Fruit fly (Drosophila melanogaster): Measurements from ENCODE around the gene Marf.
A peak's percentile ranks its signal among the peaks of the same experiment; 100 is the strongest.

Gene Marf

dm6 chrX:6353613-6353986 is 12.1 kb upstream of the Marf start (continued):
- TF ChIP-seq YL-1 (GFP tag; optimal IDR thresholded peaks at IDR 0.05), result peak; percentile 61
- peak; percentile 71 for TF ChIP-seq kah (GFP tag; optimal IDR thresholded peaks at IDR 0.05)
- TF ChIP-seq dan (GFP tag; IDR thresholded peaks at IDR 0.05), result no peak
- TF ChIP-seq sna (GFP tag; IDR thresholded peaks at IDR 0.05; ENCODE audit: partially characterized antibody), result no peak
- peak; percentile 66 for TF ChIP-seq CG1603 (tag; optimal IDR thresholded peaks at IDR 0.05)
- no peak for TF ChIP-seq HLH4C (GFP tag; IDR thresholded peaks at IDR 0.05; ENCODE audit: partially characterized antibody)
- TF ChIP-seq cas (GFP tag; IDR thresholded peaks at IDR 0.05), result 0 out of 2 replicates have a peak, but pooled peaks have one; percentile 75
- peak; percentile 77 for TF ChIP-seq Chrac-16 (GFP tag; optimal IDR thresholded peaks at IDR 0.05)
- TF ChIP-seq CG1602 (GFP tag; optimal IDR thresholded peaks at IDR 0.05), result peak; percentile 76
- TF ChIP-seq HLH3B (GFP tag; IDR thresholded peaks at IDR 0.05), result peak; percentile 86
- TF ChIP-seq CG32772 (GFP tag; IDR thresholded peaks at IDR 0.05), result peak; percentile 73
- peak; percentile 64; the same call in 1 of the 2 replicates for TF ChIP-seq rib (GFP tag; IDR thresholded peaks at IDR 0.05)
- peak in 1 of 2 experiments; percentile 81 for TF ChIP-seq Hr78 (GFP tag; optimal IDR thresholded peaks at IDR 0.05)
- peak; percentile 93 for TF ChIP-seq CG15269 (tag; optimal IDR thresholded peaks at IDR 0.05)
- TF ChIP-seq Med (GFP tag), result peak; percentile 73
- TF ChIP-seq cwo (GFP tag; optimal IDR thresholded peaks at IDR 0.05), result peak; percentile 87
- peak; percentile 79 for TF ChIP-seq Ets65A (GFP tag)
- TF ChIP-seq tx (GFP tag; optimal IDR thresholded peaks at IDR 0.05), result no peak
- TF ChIP-seq CG4730 (GFP tag; IDR thresholded peaks at IDR 0.05), result peak; percentile 70
- TF ChIP-seq CG8089 (GFP tag; optimal IDR thresholded peaks at IDR 0.05), result peak; percentile 7
- no peak for TF ChIP-seq CG10565 (GFP tag; optimal IDR thresholded peaks at IDR 0.05)
- TF ChIP-seq CG33213 (GFP tag; optimal IDR thresholded peaks at IDR 0.05), result no peak
- no peak for TF ChIP-seq Tbp (GFP tag; optimal IDR thresholded peaks at IDR 0.05)
- TF ChIP-seq CG8765 (GFP tag; IDR thresholded peaks at IDR 0.05), result peak; percentile 55
- peak; percentile 70 for TF ChIP-seq CG12071 (GFP tag; optimal IDR thresholded peaks at IDR 0.05)
- no peak for TF ChIP-seq toy (GFP tag; IDR thresholded peaks at IDR 0.05)
- TF ChIP-seq CG30431 (GFP tag; optimal IDR thresholded peaks at IDR 0.05), result peak; percentile 66
- peak; percentile 65 for TF ChIP-seq CG30020 (tag; optimal IDR thresholded peaks at IDR 0.05)
- TF ChIP-seq Oli (tag; optimal IDR thresholded peaks at IDR 0.05), result peak; percentile 90
- TF ChIP-seq caup (GFP tag; optimal IDR thresholded peaks at IDR 0.05; ENCODE audit: severe bottlenecking), result peak; percentile 86
- peak in 1 of 2 experiments; percentile 54 for TF ChIP-seq Pdp1 (GFP tag; optimal IDR thresholded peaks at IDR 0.05)
- peak; percentile 78 for TF ChIP-seq ewg (GFP tag; optimal IDR thresholded peaks at IDR 0.05)
- TF ChIP-seq CG10431 (GFP tag; optimal IDR thresholded peaks at IDR 0.05), result peak; percentile 70
- peak; percentile 31 for TF ChIP-seq CG3065 (GFP tag; optimal IDR thresholded peaks at IDR 0.05)
- peak; percentile 93 for TF ChIP-seq CG2712 (tag; optimal IDR thresholded peaks at IDR 0.05)
- no peak for TF ChIP-seq tll (GFP tag; optimal IDR thresholded peaks at IDR 0.05)
- peak; percentile 91 for TF ChIP-seq CG10979 (tag; optimal IDR thresholded peaks at IDR 0.05)
- TF ChIP-seq bbx (GFP tag; IDR thresholded peaks at IDR 0.05; ENCODE audit: partially characterized antibody), result no peak
- no peak for TF ChIP-seq Side (GFP tag; optimal IDR thresholded peaks at IDR 0.05)
- peak; percentile 48 for TF ChIP-seq TFAM (GFP tag; optimal IDR thresholded peaks at IDR 0.05)
- TF ChIP-seq CG17328 (GFP tag; IDR thresholded peaks at IDR 0.05), result peak; percentile 73
- peak; percentile 74 for TF ChIP-seq CG2875 (GFP tag; optimal IDR thresholded peaks at IDR 0.05)
- TF ChIP-seq CG17612 (GFP tag; IDR thresholded peaks at IDR 0.05), result peak; percentile 60; the same call in 1 of the 2 replicates
- TF ChIP-seq Atf-2 (GFP tag; optimal IDR thresholded peaks at IDR 0.05), result no peak
- TF ChIP-seq ind (GFP tag; optimal IDR thresholded peaks at IDR 0.05), result peak; percentile 75
- peak; percentile 92 for TF ChIP-seq vvl (GFP tag; IDR thresholded peaks at IDR 0.05)
- TF ChIP-seq CG5180 (GFP tag; optimal IDR thresholded peaks at IDR 0.05), result peak; percentile 79
- peak; percentile 73 for TF ChIP-seq D19B (GFP tag; optimal IDR thresholded peaks at IDR 0.05)
- TF ChIP-seq Abd-B (GFP tag; optimal IDR thresholded peaks at IDR 0.05), result peak; percentile 80
- peak; percentile 81 for TF ChIP-seq HmgZ (tag; optimal IDR thresholded peaks at IDR 0.05)

Measured in whole organism, embryonic.